Worm (Caenorhabditis elegans) whole organism, mixed stage, embryonic: ENCODE measurements around the gene egas-4.

ENCODE experiments used
- drap-1 ChIP-seq: fragments of 200-800 bp; sonication (Bioruptor generic); optimal IDR thresholded peaks from 3 replicates; lab custom pipeline; 2018; ENCODE audit warnings: mild to moderate bottlenecking, missing genetic modification characterization, missing compliant biosample characterization
- elt-1 ChIP-seq: sonication (generic microtip); optimal IDR thresholded peaks from 2 replicates; lab custom pipeline; 2017; ENCODE audit warnings: missing genetic modification characterization, mild to moderate bottlenecking, missing compliant biosample characterization, antibody characterized with exemption, moderate library complexity, borderline replicate concordance; ENCODE audit not compliant: insufficient read depth
- elt-3 ChIP-seq: fragments of 150-350 bp; optimal IDR thresholded peaks from 2 replicates; lab custom pipeline; 2014; ENCODE audit warnings: missing biosample characterization, missing genetic modification characterization
- flh-1 ChIP-seq: fragments of 200-800 bp; sonication (Bioruptor generic); optimal IDR thresholded peaks from 2 replicates; lab custom pipeline; 2018; ENCODE audit warnings: mild to moderate bottlenecking, missing genetic modification characterization, moderate library complexity, missing compliant biosample characterization
- hlh-1 ChIP-seq: fragments of 150-350 bp; optimal IDR thresholded peaks from 2 replicates; lab custom pipeline; 2014; ENCODE audit warnings: missing biosample characterization, missing genetic modification reagents, missing genetic modification characterization
- lin-32 ChIP-seq: fragments of 200-800 bp; sonication (Bioruptor generic); optimal IDR thresholded peaks from 2 replicates; lab custom pipeline; 2018; ENCODE audit warnings: mild to moderate bottlenecking, missing genetic modification characterization, missing compliant biosample characterization
- lsy-2 ChIP-seq: fragments of 150-350 bp; optimal IDR thresholded peaks from 2 replicates; lab custom pipeline; 2014; ENCODE audit warnings: missing biosample characterization, missing genetic modification characterization
- mab-5 ChIP-seq: fragments of 150-350 bp; optimal IDR thresholded peaks from 2 replicates; lab custom pipeline; 2014; ENCODE audit warnings: missing biosample characterization, missing genetic modification characterization
- mls-2 ChIP-seq: sonication (generic microtip); optimal IDR thresholded peaks from 2 replicates; lab custom pipeline; 2016; ENCODE audit warnings: mild to moderate bottlenecking, missing genetic modification characterization, moderate library complexity, missing compliant biosample characterization
- nhr-12 ChIP-seq: fragments of 150-350 bp; optimal IDR thresholded peaks from 2 replicates; lab custom pipeline; 2014; ENCODE audit warnings: missing biosample characterization, missing genetic modification characterization
- nhr-237 ChIP-seq: fragments of 150-350 bp; optimal IDR thresholded peaks from 2 replicates; lab custom pipeline; 2014; ENCODE audit warnings: missing biosample characterization, missing genetic modification characterization
- pha-4 ChIP-seq: fragments of 150-350 bp; optimal IDR thresholded peaks from 2 replicates; lab custom pipeline; 2018; ENCODE audit warnings: missing biosample characterization, missing genetic modification reagents, missing genetic modification characterization
- snpc-4 ChIP-seq: fragments of 150-350 bp; optimal IDR thresholded peaks from 2 replicates; lab custom pipeline; 2014; ENCODE audit warnings: missing biosample characterization, missing genetic modification characterization
- ztf-11 ChIP-seq: fragments of 150-350 bp; optimal IDR thresholded peaks from 2 replicates; lab custom pipeline; 2014; ENCODE audit warnings: missing biosample characterization, missing genetic modification characterization

DNA sequence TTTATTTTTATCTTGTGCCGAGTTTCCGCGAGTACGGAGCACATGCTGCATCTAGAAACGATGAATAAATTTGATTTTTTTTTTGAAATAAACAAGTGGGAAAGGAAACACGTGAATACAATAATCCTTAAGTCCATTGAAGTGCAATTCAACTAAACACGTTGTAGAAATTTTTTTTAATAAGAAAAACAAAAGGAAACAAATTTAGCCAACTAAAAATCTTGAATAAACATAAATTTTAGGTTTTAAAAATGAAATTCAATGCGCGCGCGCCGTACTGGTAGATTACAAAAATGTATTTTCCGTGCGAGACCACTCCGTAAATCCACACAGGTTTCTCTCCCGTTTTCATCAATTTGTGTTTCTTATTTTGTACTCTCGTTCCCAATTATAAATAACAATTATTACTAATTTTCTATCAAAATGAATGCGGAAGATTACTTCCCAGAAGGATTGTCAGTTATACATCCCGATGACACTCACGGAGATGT, 24.4 kb downstream of the egas-4 start, which contains the start of the genes plk-3 and F55G1.6:
- no peak for TF ChIP-seq elt-1 (tag; lab: Kevin White, UChicago)
- TF ChIP-seq hlh-1 (tag; lab: Kevin White, UChicago): no peak
- no peak for TF ChIP-seq elt-3
- no peak for TF ChIP-seq mls-2
- TF ChIP-seq nhr-237: no peak
- no peak for TF ChIP-seq drap-1
- TF ChIP-seq snpc-4 (tag; lab: Kevin White, UChicago): no peak
- no peak for TF ChIP-seq nhr-12 (tag; lab: Kevin White, UChicago)
- no peak for TF ChIP-seq mab-5
- TF ChIP-seq lin-32 (GFP tag; lab: Kevin White, UChicago): no peak
- TF ChIP-seq pha-4: no peak
- no peak for TF ChIP-seq flh-1 (GFP tag; lab: Kevin White, UChicago)
- TF ChIP-seq ztf-11 (tag; lab: Kevin White, UChicago): no peak
- TF ChIP-seq lsy-2 (tag; lab: Kevin White, UChicago): no peak
